Fruit fly (Drosophila melanogaster): ENCODE data around the gene CycJ.
A peak's percentile ranks its signal among the peaks of the same experiment; 100 is the strongest.

CycJ gene

dm6 chr3L:3492116-3492747 is 26.0 kb downstream of the CycJ start (continued):
- peak; percentile 21 for TF ChIP-seq bcd (GFP tag; optimal IDR thresholded peaks at IDR 0.05)
- TF ChIP-seq CG10267 (tag; optimal IDR thresholded peaks at IDR 0.05), result no peak
- no peak for TF ChIP-seq lola (GFP tag; optimal IDR thresholded peaks at IDR 0.05)
- no peak for TF ChIP-seq grn (GFP tag; optimal IDR thresholded peaks at IDR 0.05)
- TF ChIP-seq CG17912 (GFP tag; optimal IDR thresholded peaks at IDR 0.05), result no peak
- peak; percentile 59 for TF ChIP-seq sens (GFP tag)
- TF ChIP-seq stwl (tag; optimal IDR thresholded peaks at IDR 0.05), result no peak
- TF ChIP-seq trh (GFP tag; optimal IDR thresholded peaks at IDR 0.05), result no peak

- TF ChIP-seq CG9437 (GFP tag; optimal IDR thresholded peaks at IDR 0.05), result no peak
- no peak for TF ChIP-seq CkIIα-i1 (GFP tag; IDR thresholded peaks at IDR 0.05)
- no peak for TF ChIP-seq HmgZ (tag; optimal IDR thresholded peaks at IDR 0.05)
- TF ChIP-seq CG14050 (GFP tag; IDR thresholded peaks at IDR 0.05), result no peak
- TF ChIP-seq CG10979 (tag; optimal IDR thresholded peaks at IDR 0.05), result no peak
- no peak for TF ChIP-seq CG11085 (GFP tag; IDR thresholded peaks at IDR 0.05)
- TF ChIP-seq fd102C (GFP tag; optimal IDR thresholded peaks at IDR 0.05), result no peak
- TF ChIP-seq CG17912 (GFP tag; optimal IDR thresholded peaks at IDR 0.05), result no peak
- no peak for TF ChIP-seq CG6654 (GFP tag; optimal IDR thresholded peaks at IDR 0.05)
- no peak for TF ChIP-seq CG5953 (GFP tag; IDR thresholded peaks at IDR 0.05)
- no peak for TF ChIP-seq CG1233 (GFP tag; optimal IDR thresholded peaks at IDR 0.05)
- no peak for TF ChIP-seq tap (tag; optimal IDR thresholded peaks at IDR 0.05)
- no peak for TF ChIP-seq CG5245 (GFP tag; optimal IDR thresholded peaks at IDR 0.05)
- no peak for TF ChIP-seq insv (GFP tag; optimal IDR thresholded peaks at IDR 0.05)
- TF ChIP-seq usp (GFP tag; optimal IDR thresholded peaks at IDR 0.05), result no peak
- TF ChIP-seq CG14667 (GFP tag; IDR thresholded peaks at IDR 0.05), result no peak
- TF ChIP-seq stc (GFP tag; IDR thresholded peaks at IDR 0.05), result no peak
- no peak for TF ChIP-seq her (GFP tag; optimal IDR thresholded peaks at IDR 0.05)
- TF ChIP-seq CG2116 (GFP tag; optimal IDR thresholded peaks at IDR 0.05), result no peak
- no peak for TF ChIP-seq CG17568 (GFP tag; optimal IDR thresholded peaks at IDR 0.05)
- no peak for TF ChIP-seq CG11247 (GFP tag; IDR thresholded peaks at IDR 0.05)
- TF ChIP-seq Xbp1 (GFP tag; optimal IDR thresholded peaks at IDR 0.05), result no peak
- no peak for TF ChIP-seq ap (GFP tag; IDR thresholded peaks at IDR 0.05)
- no peak for TF ChIP-seq lola (GFP tag; optimal IDR thresholded peaks at IDR 0.05)
- TF ChIP-seq CG30403 (GFP tag; optimal IDR thresholded peaks at IDR 0.05), result no peak
- TF ChIP-seq CG1832 (GFP tag; optimal IDR thresholded peaks at IDR 0.05), result no peak
- TF ChIP-seq NC2α (GFP tag; optimal IDR thresholded peaks at IDR 0.05), result no peak
- TF ChIP-seq CG10209 (GFP tag; optimal IDR thresholded peaks at IDR 0.05), result no peak
- TF ChIP-seq CG14014 (GFP tag; IDR thresholded peaks at IDR 0.05), result peak; percentile 34; the same call in 1 of the 2 replicates
- TF ChIP-seq CG18011 (GFP tag; optimal IDR thresholded peaks at IDR 0.05), result no peak
- no peak for TF ChIP-seq Atf3 (GFP tag; optimal IDR thresholded peaks at IDR 0.05)
- no peak for TF ChIP-seq CG8944 (GFP tag; optimal IDR thresholded peaks at IDR 0.05)
- TF ChIP-seq wek (GFP tag; optimal IDR thresholded peaks at IDR 0.05), result no peak
- TF ChIP-seq Drgx (GFP tag; IDR thresholded peaks at IDR 0.05), result 0 out of 2 replicates have a peak, but pooled peaks have one; percentile 22
- no peak for TF ChIP-seq sr (GFP tag; IDR thresholded peaks at IDR 0.05)
- TF ChIP-seq CG3407 (GFP tag; optimal IDR thresholded peaks at IDR 0.05), result no peak
- no peak for TF ChIP-seq Sry-β (GFP tag; optimal IDR thresholded peaks at IDR 0.05)
- no peak for TF ChIP-seq nerfin-1 (tag; optimal IDR thresholded peaks at IDR 0.05)
- TF ChIP-seq NfI (GFP tag; optimal IDR thresholded peaks at IDR 0.05), result no peak
- no peak for TF ChIP-seq bab2 (GFP tag; optimal IDR thresholded peaks at IDR 0.05)
- no peak for TF ChIP-seq CG3847 (GFP tag; IDR thresholded peaks at IDR 0.05)
- TF ChIP-seq CG12769 (tag; optimal IDR thresholded peaks at IDR 0.05), result no peak
- no peak for TF ChIP-seq scrt (GFP tag; optimal IDR thresholded peaks at IDR 0.05)
These were observed 30.4 kb downstream of the CycJ start for dm6 chr3L:3496593-3496992.
